Worm (Caenorhabditis elegans): ENCODE measurements around the gene T19H5.7.

DNA sequence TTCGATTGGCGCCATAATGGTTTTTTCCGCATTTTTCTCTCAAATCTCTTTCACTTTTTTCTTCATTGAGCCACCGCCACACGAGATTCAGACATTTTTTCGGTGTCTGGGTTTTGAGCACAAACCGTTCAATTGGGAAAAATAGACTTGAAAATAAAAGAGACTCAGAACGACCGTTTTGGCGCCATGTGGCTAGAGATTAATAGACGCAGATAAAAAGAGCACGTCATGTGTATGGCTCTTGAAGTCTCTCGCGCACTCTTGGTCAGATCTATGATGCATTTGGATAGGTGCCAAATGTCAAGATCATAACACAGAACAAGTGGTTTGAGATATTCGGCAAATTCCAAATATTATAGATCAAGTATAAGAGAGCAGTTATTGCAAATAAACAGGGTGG is 1.5 kb upstream of the T19H5.7 start:
- TF ChIP-seq hmbx-1 (tag; optimal IDR thresholded peaks at IDR 0.05) (no peak), flt-1 (GFP tag; IDR thresholded peaks at IDR 0.05) (no peak), ama-1 (optimal IDR thresholded peaks at IDR 0.05) (no peak), ceh-13 (GFP tag; optimal IDR thresholded peaks at IDR 0.05) (no peak), B0310.2 (tag; optimal IDR thresholded peaks at IDR 0.05) (no peak), sea-1 (GFP tag; conservative IDR thresholded peaks at IDR 0.05) (no peak)

All from whole organism, early embryonic.